Fruit fly (Drosophila melanogaster): Measurements from ENCODE around the gene hyx.

The hyx gene

dm6 chr3R:9083379-9083778, 44.8 kb downstream of the hyx start (continued):
- peak; percentile 48 for TF ChIP-seq CG7556 (GFP tag; optimal IDR thresholded peaks at IDR 0.05)
- peak; percentile 26 for TF ChIP-seq CG12659 (GFP tag; optimal IDR thresholded peaks at IDR 0.05)
- peak; percentile 70 for TF ChIP-seq Fer1 (GFP tag; optimal IDR thresholded peaks at IDR 0.05)
- TF ChIP-seq cad (GFP tag; optimal IDR thresholded peaks at IDR 0.05) = no peak
- no peak for TF ChIP-seq seq (GFP tag; IDR thresholded peaks at IDR 0.05)
- no peak for TF ChIP-seq fd3F (GFP tag; optimal IDR thresholded peaks at IDR 0.05)
- TF ChIP-seq Atf-2 (GFP tag; optimal IDR thresholded peaks at IDR 0.05) = no peak
- peak; percentile 23 for TF ChIP-seq CG8924 (tag; optimal IDR thresholded peaks at IDR 0.05)
- no peak for TF ChIP-seq Bgb (GFP tag; IDR thresholded peaks at IDR 0.05; ENCODE audit: partially characterized antibody)
- TF ChIP-seq Poxn (GFP tag; IDR thresholded peaks at IDR 0.05) = no peak
- TF ChIP-seq da (GFP tag; optimal IDR thresholded peaks at IDR 0.05) = no peak
- 0 out of 2 replicates have a peak, but pooled peaks have one; percentile 22 for TF ChIP-seq ttk (GFP tag; IDR thresholded peaks at IDR 0.05)
- no peak for TF ChIP-seq CG13624 (GFP tag; optimal IDR thresholded peaks at IDR 0.05)
- TF ChIP-seq MTF-1 (GFP tag; optimal IDR thresholded peaks at IDR 0.05; ENCODE audit: borderline replicate concordance) = no peak
- no peak for TF ChIP-seq CG3838 (GFP tag; optimal IDR thresholded peaks at IDR 0.05)
- TF ChIP-seq CG6175 (GFP tag; IDR thresholded peaks at IDR 0.05) = no peak
- no peak for TF ChIP-seq gt (GFP tag; IDR thresholded peaks at IDR 0.05)
- peak; percentile 34; the same call in 1 of the 2 replicates for TF ChIP-seq CG14441 (GFP tag; IDR thresholded peaks at IDR 0.05)
- TF ChIP-seq Rfx (GFP tag; IDR thresholded peaks at IDR 0.05) = peak; percentile 49
- no peak for TF ChIP-seq cg (GFP tag; optimal IDR thresholded peaks at IDR 0.05)
- TF ChIP-seq pb (GFP tag; optimal IDR thresholded peaks at IDR 0.05) = no peak
- TF ChIP-seq bcd (GFP tag; optimal IDR thresholded peaks at IDR 0.05) = no peak
- no peak for TF ChIP-seq CG10147 (GFP tag; optimal IDR thresholded peaks at IDR 0.05)
- no peak for TF ChIP-seq Gsc (GFP tag; IDR thresholded peaks at IDR 0.05)
- no peak for TF ChIP-seq Mes4 (GFP tag; optimal IDR thresholded peaks at IDR 0.05)
- no peak for TF ChIP-seq CG6765 (GFP tag; optimal IDR thresholded peaks at IDR 0.05)
- TF ChIP-seq CG17568 (GFP tag; optimal IDR thresholded peaks at IDR 0.05) = no peak
- peak; percentile 48 for TF ChIP-seq sisA (GFP tag; IDR thresholded peaks at IDR 0.05)
- TF ChIP-seq Dref (GFP tag; IDR thresholded peaks at IDR 0.05) = no peak
- no peak for TF ChIP-seq CG7928 (GFP tag; optimal IDR thresholded peaks at IDR 0.05)
- no peak for TF ChIP-seq CG17912 (GFP tag; optimal IDR thresholded peaks at IDR 0.05)
- no peak for TF ChIP-seq CG16863 (GFP tag; optimal IDR thresholded peaks at IDR 0.05)
- no peak for TF ChIP-seq CG42726 (GFP tag; IDR thresholded peaks at IDR 0.05; ENCODE audit: partially characterized antibody)
- no peak for TF ChIP-seq ap (GFP tag; IDR thresholded peaks at IDR 0.05)
- TF ChIP-seq sim (GFP tag; IDR thresholded peaks at IDR 0.05) = no peak
- TF ChIP-seq CG18011 (GFP tag; optimal IDR thresholded peaks at IDR 0.05) = no peak
- no peak for TF ChIP-seq CG7745 (tag; optimal IDR thresholded peaks at IDR 0.05)
- TF ChIP-seq gro (GFP tag; optimal IDR thresholded peaks at IDR 0.05) = no peak
- no peak for TF ChIP-seq lov (optimal IDR thresholded peaks at IDR 0.05)
- TF ChIP-seq lov (GFP tag; IDR thresholded peaks at IDR 0.05) = no peak
- TF ChIP-seq danr (GFP tag; IDR thresholded peaks at IDR 0.05) = 0 out of 2 replicates have a peak, but pooled peaks have one; percentile 15
- TF ChIP-seq sob (GFP tag; IDR thresholded peaks at IDR 0.05) = peak; percentile 60
- TF ChIP-seq Six4 (GFP tag; optimal IDR thresholded peaks at IDR 0.05) = no peak
- TF ChIP-seq CG14710 (tag; optimal IDR thresholded peaks at IDR 0.05) = no peak
- no peak for TF ChIP-seq ranshi (GFP tag; IDR thresholded peaks at IDR 0.05)
- no peak for TF ChIP-seq NC2α (GFP tag; optimal IDR thresholded peaks at IDR 0.05)
- TF ChIP-seq Side (GFP tag; optimal IDR thresholded peaks at IDR 0.05) = no peak
- 0 out of 2 replicates have a peak, but pooled peaks have one; percentile 25 for TF ChIP-seq CG32772 (GFP tag; IDR thresholded peaks at IDR 0.05)
- peak; percentile 26 for TF ChIP-seq CG15011 (GFP tag; optimal IDR thresholded peaks at IDR 0.05)
- TF ChIP-seq HLHmδ (GFP tag; optimal IDR thresholded peaks at IDR 0.05) = no peak
- TF ChIP-seq gcm (GFP tag; optimal IDR thresholded peaks at IDR 0.05) = no peak
- TF ChIP-seq CG10654 (GFP tag; optimal IDR thresholded peaks at IDR 0.05) = peak; percentile 2
- no peak for TF ChIP-seq CG3995 (GFP tag; optimal IDR thresholded peaks at IDR 0.05)
